Fruit fly (Drosophila melanogaster) whole organism, embryonic: ENCODE measurements around the gene CG34453.

Experiments
- Ada2b ChIP-seq: fragments of 200-800 bp; sonication (Bioruptor generic); IDR thresholded peaks from 2 replicates; pipeline ENCODE4 v1.3.6; 2022; ENCODE audit warnings: missing biosample characterization, missing genetic modification characterization
- Atf-2 ChIP-seq: fragments of 200-800 bp; sonication (Bioruptor generic); optimal IDR thresholded peaks from 2 replicates; lab custom pipeline; 2016; ENCODE audit warnings: missing biosample characterization, missing genetic modification characterization
- Atf3 ChIP-seq: fragments of 200-800 bp; sonication (Bioruptor generic); optimal IDR thresholded peaks from 3 replicates; lab custom pipeline; 2016; ENCODE audit warnings: missing biosample characterization, missing genetic modification characterization
- CG10366 ChIP-seq: fragments of 200-800 bp; sonication (Bioruptor generic); IDR thresholded peaks from 2 replicates; pipeline ENCODE4 v1.3.6; 2022; ENCODE audit warnings: missing biosample characterization, missing genetic modification characterization
- CG1233 ChIP-seq: fragments of 200-800 bp; sonication (Bioruptor generic); optimal IDR thresholded peaks from 4 replicates; lab custom pipeline; 2018; ENCODE audit warnings: missing biosample characterization, mild to moderate bottlenecking, missing genetic modification characterization
- CG14014 ChIP-seq: fragments of 200-800 bp; sonication (Bioruptor generic); IDR thresholded peaks from 2 replicates; pipeline ENCODE4 v1.3.6; 2022; ENCODE audit warnings: missing biosample characterization, missing genetic modification characterization
- CG16815 ChIP-seq: fragments of 200-800 bp; sonication (Bioruptor generic); optimal IDR thresholded peaks from 3 replicates; lab custom pipeline; 2017; ENCODE audit warnings: missing biosample characterization, mild to moderate bottlenecking, missing genetic modification characterization
- CG17568 ChIP-seq: fragments of 200-800 bp; sonication (Bioruptor generic); optimal IDR thresholded peaks from 2 replicates; lab custom pipeline; 2018; ENCODE audit warnings: missing biosample characterization, mild to moderate bottlenecking, missing genetic modification characterization, moderate library complexity
- CG18476 ChIP-seq: fragments of 200-800 bp; sonication (Bioruptor generic); optimal IDR thresholded peaks from 2 replicates; lab custom pipeline; 2016; ENCODE audit warnings: missing biosample characterization, mild to moderate bottlenecking, missing genetic modification characterization
- CG34376 ChIP-seq: fragments of 200-800 bp; sonication (Bioruptor generic); optimal IDR thresholded peaks from 2 replicates; lab custom pipeline; 2018; ENCODE audit warnings: missing biosample characterization, mild to moderate bottlenecking, missing genetic modification characterization
- CG34422 ChIP-seq: fragments of 200-800 bp; sonication (Bioruptor generic); IDR thresholded peaks from 3 replicates; pipeline ENCODE4 v1.3.6; 2022; ENCODE audit warnings: missing biosample characterization, missing genetic modification characterization
- CG3847 ChIP-seq: fragments of 200-800 bp; sonication (Bioruptor generic); IDR thresholded peaks from 2 replicates; pipeline ENCODE4 v1.3.6; 2022; ENCODE audit warnings: missing biosample characterization, missing genetic modification characterization
- CG4282 ChIP-seq: fragments of 200-800 bp; sonication (Bioruptor generic); optimal IDR thresholded peaks from 2 replicates; lab custom pipeline; 2016; ENCODE audit warnings: missing biosample characterization, missing genetic modification characterization
- CG6272 ChIP-seq: fragments of 200-800 bp; sonication (Bioruptor generic); IDR thresholded peaks from 2 replicates; pipeline ENCODE4 v1.3.6; 2022; ENCODE audit warnings: missing biosample characterization, missing genetic modification characterization
- CG6689 ChIP-seq: fragments of 200-800 bp; sonication (Bioruptor generic); IDR thresholded peaks from 2 replicates; pipeline ENCODE4 v1.3.6; 2022; ENCODE audit warnings: missing biosample characterization, missing genetic modification characterization
- CG6854 ChIP-seq: fragments of 200-800 bp; sonication (Bioruptor generic); optimal IDR thresholded peaks from 3 replicates; lab custom pipeline; 2017; ENCODE audit warnings: missing biosample characterization, mild to moderate bottlenecking, missing genetic modification characterization
- CG8281 ChIP-seq: fragments of 200-800 bp; sonication (Bioruptor generic); optimal IDR thresholded peaks from 2 replicates; lab custom pipeline; 2018; ENCODE audit warnings: missing biosample characterization, mild to moderate bottlenecking, missing genetic modification characterization, moderate library complexity
- CG8478 ChIP-seq: fragments of >200 bp; optimal IDR thresholded peaks from 2 replicates; lab custom pipeline; 2018
- CG9876 ChIP-seq: fragments of 200-800 bp; sonication (Bioruptor generic); optimal IDR thresholded peaks from 2 replicates; lab custom pipeline; 2016; ENCODE audit warnings: missing biosample characterization, missing genetic modification characterization
- Dad ChIP-seq: fragments of 200-800 bp; sonication (Bioruptor generic); optimal IDR thresholded peaks from 3 replicates; lab custom pipeline; 2016; ENCODE audit warnings: missing biosample characterization, missing genetic modification characterization
- Dek ChIP-seq: fragments of 200-800 bp; sonication (Bioruptor generic); optimal IDR thresholded peaks from 3 replicates; lab custom pipeline; 2019; ENCODE audit warnings: missing biosample characterization, mild to moderate bottlenecking, missing genetic modification characterization, moderate library complexity
- Ets97D ChIP-seq: fragments of 200-800 bp; sonication (Bioruptor generic); optimal IDR thresholded peaks from 3 replicates; lab custom pipeline; 2016; ENCODE audit warnings: missing biosample characterization, missing genetic modification characterization
- HLH54F ChIP-seq: fragments of 200-800 bp; sonication (Bioruptor generic); optimal IDR thresholded peaks from 3 replicates; lab custom pipeline; 2016; ENCODE audit warnings: missing biosample characterization, missing genetic modification characterization
- Hand ChIP-seq: fragments of 200-800 bp; sonication (Bioruptor generic); optimal IDR thresholded peaks from 2 replicates; lab custom pipeline; 2017; ENCODE audit warnings: mild to moderate bottlenecking, missing biosample characterization, missing genetic modification reagents, missing genetic modification characterization
- Hmr ChIP-seq: fragments of 200-800 bp; sonication (Bioruptor generic); optimal IDR thresholded peaks from 3 replicates; lab custom pipeline; 2017; ENCODE audit warnings: mild to moderate bottlenecking, missing biosample characterization, missing genetic modification reagents, missing genetic modification characterization
- Hr3 ChIP-seq: fragments of 200-800 bp; sonication (Bioruptor generic); optimal IDR thresholded peaks from 3 replicates; lab custom pipeline; 2016; ENCODE audit warnings: missing biosample characterization, missing genetic modification characterization
- NC2α ChIP-seq: fragments of 200-800 bp; sonication (Bioruptor generic); optimal IDR thresholded peaks from 2 replicates; lab custom pipeline; 2016; ENCODE audit warnings: missing biosample characterization, missing genetic modification characterization
- Nf-YB ChIP-seq: fragments of 200-800 bp; sonication (Bioruptor generic); optimal IDR thresholded peaks from 3 replicates; lab custom pipeline; 2019; ENCODE audit warnings: missing biosample characterization, mild to moderate bottlenecking, missing genetic modification characterization, moderate library complexity
- Oli ChIP-seq: fragments of 200-800 bp; sonication (Bioruptor generic); optimal IDR thresholded peaks from 2 replicates; lab custom pipeline; 2018; ENCODE audit warnings: missing biosample characterization, mild to moderate bottlenecking, missing genetic modification characterization, moderate library complexity
- Pdp1 ChIP-seq, 2 experiments: fragments of 200-800 bp; sonication (Bioruptor generic); optimal IDR thresholded peaks; 3 replicates each; lab custom pipeline; 2016; ENCODE audit warnings: missing biosample characterization in 2 of 2, missing genetic modification characterization in 2 of 2, mild to moderate bottlenecking in 1 of 2, moderate library complexity in 1 of 2
- Ravus ChIP-seq: fragments of 200-800 bp; sonication (Bioruptor generic); IDR thresholded peaks from 2 replicates; pipeline ENCODE4 v1.3.6; 2022; ENCODE audit warnings: missing biosample characterization, missing genetic modification characterization
- ab ChIP-seq: fragments of 200-800 bp; sonication (Bioruptor generic); optimal IDR thresholded peaks from 2 replicates; lab custom pipeline; 2016; ENCODE audit warnings: missing biosample characterization, missing genetic modification characterization
- aop ChIP-seq: fragments of 200-800 bp; sonication (Bioruptor generic); IDR thresholded peaks from 2 replicates; pipeline ENCODE4 v1.3.6; 2022; ENCODE audit warnings: missing biosample characterization, missing genetic modification characterization
- bab2 ChIP-seq: fragments of 200-800 bp; sonication (Bioruptor generic); optimal IDR thresholded peaks from 2 replicates; lab custom pipeline; 2016; ENCODE audit warnings: missing biosample characterization, missing genetic modification characterization
- bcd ChIP-seq: fragments of 200-800 bp; sonication (Bioruptor generic); optimal IDR thresholded peaks from 2 replicates; lab custom pipeline; 2017; ENCODE audit warnings: missing biosample characterization, mild to moderate bottlenecking, missing genetic modification characterization
- bigmax ChIP-seq: fragments of 200-800 bp; sonication (Bioruptor generic); optimal IDR thresholded peaks from 2 replicates; lab custom pipeline; 2018; ENCODE audit warnings: missing biosample characterization, mild to moderate bottlenecking, missing genetic modification characterization
- br ChIP-seq: fragments of >200 bp; optimal IDR thresholded peaks from 2 replicates; lab custom pipeline; 2017
- bsh ChIP-seq, 2 experiments: fragments of 200-800 bp; sonication (Bioruptor generic); optimal IDR thresholded peaks; 2 replicates each; lab custom pipeline; 2017 to 2018; ENCODE audit warnings: mild to moderate bottlenecking in 2 of 2, missing biosample characterization in 2 of 2, missing genetic modification characterization in 2 of 2, moderate library complexity in 1 of 2
- chn ChIP-seq: fragments of 200-800 bp; sonication (Bioruptor generic); optimal IDR thresholded peaks from 2 replicates; lab custom pipeline; 2016; ENCODE audit warnings: missing biosample characterization, missing genetic modification characterization
- crc ChIP-seq: fragments of 200-800 bp; sonication (Bioruptor generic); optimal IDR thresholded peaks from 2 replicates; lab custom pipeline; 2016; ENCODE audit warnings: missing biosample characterization, missing genetic modification characterization
- fd64A ChIP-seq: fragments of 200-800 bp; sonication (Bioruptor generic); optimal IDR thresholded peaks from 3 replicates; lab custom pipeline; 2018; ENCODE audit warnings: missing biosample characterization, mild to moderate bottlenecking, missing genetic modification characterization
- p53 ChIP-seq: fragments of 200-800 bp; sonication (Bioruptor generic); optimal IDR thresholded peaks from 2 replicates; lab custom pipeline; 2016; ENCODE audit warnings: missing biosample characterization, missing genetic modification characterization
- salm ChIP-seq: fragments of 200-800 bp; sonication (Bioruptor generic); optimal IDR thresholded peaks from 2 replicates; lab custom pipeline; 2018; ENCODE audit warnings: missing biosample characterization, mild to moderate bottlenecking, missing genetic modification characterization
- schlank ChIP-seq: fragments of 200-800 bp; sonication (Bioruptor generic); optimal IDR thresholded peaks from 2 replicates; lab custom pipeline; 2018; ENCODE audit warnings: missing biosample characterization, mild to moderate bottlenecking, missing genetic modification characterization
- sens-2 ChIP-seq: fragments of 200-800 bp; sonication (Bioruptor generic); IDR thresholded peaks from 2 replicates; pipeline ENCODE4 v1.3.6; 2022; ENCODE audit warnings: missing biosample characterization, missing genetic modification characterization
- slp2 ChIP-seq: fragments of 200-800 bp; sonication (Bioruptor generic); optimal IDR thresholded peaks from 2 replicates; lab custom pipeline; 2016; ENCODE audit warnings: missing biosample characterization, missing genetic modification characterization
- trem ChIP-seq: fragments of 200-800 bp; optimal IDR thresholded peaks from 3 replicates; lab custom pipeline; 2019; ENCODE audit warnings: missing biosample characterization, mild to moderate bottlenecking, missing genetic modification characterization, moderate library complexity
- tx ChIP-seq: fragments of 200-800 bp; sonication (Bioruptor generic); optimal IDR thresholded peaks from 2 replicates; lab custom pipeline; 2016; ENCODE audit warnings: missing biosample characterization, missing genetic modification characterization
- usp ChIP-seq: fragments of >200 bp; optimal IDR thresholded peaks from 2 replicates; lab custom pipeline; 2017; ENCODE audit warnings: missing biosample characterization, missing genetic modification characterization
- wdn ChIP-seq: fragments of 200-800 bp; sonication (Bioruptor generic); IDR thresholded peaks from 2 replicates; pipeline ENCODE4 v1.3.6; 2022; ENCODE audit warnings: missing biosample characterization, missing genetic modification characterization
- zen ChIP-seq: fragments of 200-800 bp; sonication (Bioruptor generic); optimal IDR thresholded peaks from 3 replicates; lab custom pipeline; 2018; ENCODE audit warnings: missing biosample characterization, mild to moderate bottlenecking, missing genetic modification characterization, moderate library complexity
- zen2 ChIP-seq: fragments of 200-800 bp; sonication (Bioruptor generic); IDR thresholded peaks from 3 replicates; pipeline ENCODE4 v1.3.6; 2022; ENCODE audit warnings: missing biosample characterization, missing genetic modification characterization; ENCODE audit not compliant: partially characterized antibody

The CG34453 gene

DNA sequence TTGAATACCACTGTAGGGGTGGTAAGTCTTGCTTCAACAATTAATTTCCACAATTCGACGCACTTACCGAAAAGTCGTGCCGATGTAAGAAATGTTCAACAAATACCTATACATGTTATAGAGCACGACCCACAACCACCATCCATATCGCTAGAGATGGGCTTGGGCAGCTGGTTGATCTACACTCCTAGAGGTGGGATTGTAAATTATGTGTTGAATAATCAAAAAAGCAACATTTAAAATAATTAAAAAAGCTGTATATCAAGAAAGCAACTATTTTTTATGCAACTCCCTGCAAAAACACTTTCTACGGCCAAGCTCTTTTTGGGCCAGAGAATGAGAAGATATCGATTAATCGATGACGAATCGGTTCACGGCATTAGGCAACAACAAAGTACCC, 48.9 kb downstream of the CG34453 start, which contains the start of the genes CG34140, Mkp and Mtch (continued):
- TF ChIP-seq CG3847 (GFP tag; lab: Robert Waterston, UW) (peak; percentile 88), NC2α (GFP tag; lab: Kevin White, UChicago) (peak; percentile 65), Hand (GFP tag; lab: Kevin White, UChicago) (peak; percentile 58), Pdp1 (GFP tag; optimal IDR thresholded peaks at IDR 0.05; lab: Kevin White, UChicago) (peak; percentile 90 to 99), CG6689 (GFP tag; lab: Robert Waterston, UW) (peak; percentile 81), Dek (tag; lab: Kevin White, UChicago) (peak; percentile 76), Nf-YB (GFP tag; lab: Kevin White, UChicago) (peak; percentile 64), CG4282 (peak; percentile 71), CG6272 (GFP tag; lab: Robert Waterston, UW) (peak; percentile 83), sens-2 (0 out of 2 replicates have a peak, but pooled peaks have one; percentile 21), CG34376 (GFP tag; lab: Kevin White, UChicago) (peak; percentile 69), slp2 (GFP tag; lab: Kevin White, UChicago) (peak; percentile 70), Atf-2 (GFP tag; lab: Kevin White, UChicago) (peak; percentile 83), Atf3 (GFP tag; lab: Kevin White, UChicago) (peak; percentile 85), CG6854 (no peak), br (no peak), p53 (GFP tag; lab: Kevin White, UChicago) (peak; percentile 70), wdn (GFP tag; lab: Robert Waterston, UW) (peak; percentile 67; the same call in 1 of the 2 replicates), HLH54F (peak; percentile 94), Hmr (GFP tag; lab: Kevin White, UChicago) (no peak), usp (GFP tag; lab: Kevin White, UChicago) (no peak), bigmax (GFP tag; lab: Kevin White, UChicago) (no peak), CG14014 (GFP tag; lab: Robert Waterston, UW) (peak; percentile 77), bsh (GFP tag; optimal IDR thresholded peaks at IDR 0.05; lab: Kevin White, UChicago) (peak in 1 of 2 experiments; percentile 83), CG1233 (GFP tag; lab: Kevin White, UChicago) (peak; percentile 74), salm (peak; percentile 68), ab (GFP tag; lab: Kevin White, UChicago) (peak; percentile 69), CG18476 (GFP tag; lab: Kevin White, UChicago) (peak; percentile 86), CG10366 (GFP tag; lab: Robert Waterston, UW) (peak; percentile 84), schlank (tag; lab: Kevin White, UChicago) (no peak), CG34422 (GFP tag; lab: Robert Waterston, UW) (peak; percentile 89), Ada2b (GFP tag; lab: Robert Waterston, UW) (peak; percentile 73), CG8478 (lab: Kevin White, UChicago) (no peak), zen2 (GFP tag; lab: Robert Waterston, UW) (peak; percentile 88; the same call in 2 of the 3 replicates), trem (peak; percentile 92), chn (GFP tag; lab: Kevin White, UChicago) (peak; percentile 94), Ravus (GFP tag; lab: Robert Waterston, UW) (peak; percentile 25; the same call in 1 of the 2 replicates), tx (peak; percentile 83), CG9876 (GFP tag; lab: Kevin White, UChicago) (peak; percentile 67), crc (GFP tag; lab: Kevin White, UChicago) (peak; percentile 84), Oli (tag; lab: Kevin White, UChicago) (no peak), Dad (GFP tag; lab: Kevin White, UChicago) (peak; percentile 86), zen (tag; lab: Kevin White, UChicago) (peak; percentile 78), Ets97D (peak; percentile 86), Hr3 (GFP tag; lab: Kevin White, UChicago) (peak; percentile 85), CG8281 (tag; lab: Kevin White, UChicago) (no peak), CG17568 (GFP tag; lab: Kevin White, UChicago) (no peak), bcd (GFP tag; lab: Kevin White, UChicago) (no peak), fd64A (GFP tag; lab: Kevin White, UChicago) (no peak), CG16815 (GFP tag; lab: Kevin White, UChicago) (peak; percentile 72), aop (peak; percentile 63; the same call in 1 of the 2 replicates), bab2 (GFP tag; lab: Kevin White, UChicago) (peak; percentile 92)
